Fruit fly (Drosophila melanogaster) whole organism, embryonic: ENCODE measurements around the gene CG11726.

Experiments
- Aef1 ChIP-seq: fragments of 200-800 bp; sonication (Bioruptor generic); IDR thresholded peaks from 3 replicates; pipeline ENCODE4 v1.3.6; 2022; ENCODE audit warnings: missing biosample characterization, missing genetic modification characterization
- Asciz ChIP-seq: fragments of 200-800 bp; sonication (Bioruptor generic); optimal IDR thresholded peaks from 2 replicates; lab custom pipeline; 2017; ENCODE audit warnings: missing biosample characterization, mild to moderate bottlenecking, missing genetic modification characterization, missing genetic modification reagents
- CG11456 ChIP-seq: fragments of 200-800 bp; sonication (Bioruptor generic); IDR thresholded peaks from 3 replicates; pipeline ENCODE4 v1.3.6; 2022; ENCODE audit warnings: missing biosample characterization, missing genetic modification characterization
- CG12155 ChIP-seq: fragments of 200-800 bp; sonication (Bioruptor generic); optimal IDR thresholded peaks from 3 replicates; lab custom pipeline; 2016; ENCODE audit warnings: missing biosample characterization, missing genetic modification characterization
- CG12391 ChIP-seq: fragments of 200-800 bp; sonication (Bioruptor generic); optimal IDR thresholded peaks from 3 replicates; lab custom pipeline; 2018; ENCODE audit warnings: missing biosample characterization, mild to moderate bottlenecking, missing genetic modification characterization, moderate library complexity
- CG17829 ChIP-seq: fragments of 200-800 bp; optimal IDR thresholded peaks from 2 replicates; lab custom pipeline; 2019; ENCODE audit warnings: missing biosample characterization, mild to moderate bottlenecking, missing genetic modification characterization, moderate library complexity
- CG1832 ChIP-seq: fragments of 200-800 bp; sonication (Bioruptor generic); optimal IDR thresholded peaks from 2 replicates; lab custom pipeline; 2017; ENCODE audit warnings: missing biosample characterization, mild to moderate bottlenecking, missing genetic modification characterization, inconsistent platforms
- CG43689 ChIP-seq: fragments of 200-800 bp; sonication (Bioruptor generic); IDR thresholded peaks from 2 replicates; pipeline ENCODE4 v1.3.6; 2022; ENCODE audit warnings: missing biosample characterization, missing genetic modification characterization
- CG4707 ChIP-seq: fragments of 200-800 bp; sonication (Bioruptor generic); optimal IDR thresholded peaks from 2 replicates; lab custom pipeline; 2018; ENCODE audit warnings: missing biosample characterization, mild to moderate bottlenecking, missing genetic modification characterization, moderate library complexity
- CG6272 ChIP-seq: fragments of 200-800 bp; sonication (Bioruptor generic); IDR thresholded peaks from 2 replicates; pipeline ENCODE4 v1.3.6; 2022; ENCODE audit warnings: missing biosample characterization, missing genetic modification characterization
- CG6689 ChIP-seq: fragments of 200-800 bp; sonication (Bioruptor generic); IDR thresholded peaks from 2 replicates; pipeline ENCODE4 v1.3.6; 2022; ENCODE audit warnings: missing biosample characterization, missing genetic modification characterization
- CG7839 ChIP-seq: fragments of 200-800 bp; sonication (Bioruptor generic); optimal IDR thresholded peaks from 3 replicates; lab custom pipeline; 2018; ENCODE audit warnings: missing biosample characterization, mild to moderate bottlenecking, missing genetic modification characterization, moderate library complexity
- CG8290 ChIP-seq, 3 experiments: fragments of 200-800 bp; sonication (Bioruptor generic); optimal IDR thresholded peaks; 2 replicates each; lab custom pipeline; 2016 to 2019; ENCODE audit warnings: missing biosample characterization in 3 of 3, missing genetic modification characterization in 3 of 3, mild to moderate bottlenecking in 2 of 3, moderate library complexity in 1 of 3
- CG8924 ChIP-seq: fragments of 200-800 bp; optimal IDR thresholded peaks from 3 replicates; lab custom pipeline; 2019; ENCODE audit warnings: missing biosample characterization, mild to moderate bottlenecking, missing genetic modification characterization, moderate library complexity
- CG9817 ChIP-seq: fragments of 200-800 bp; sonication (Bioruptor generic); optimal IDR thresholded peaks from 2 replicates; lab custom pipeline; 2018; ENCODE audit warnings: missing biosample characterization, mild to moderate bottlenecking, missing genetic modification characterization, moderate library complexity
- Deaf1 ChIP-seq: fragments of 200-800 bp; optimal IDR thresholded peaks from 3 replicates; lab custom pipeline; 2019; ENCODE audit warnings: missing biosample characterization, mild to moderate bottlenecking, missing genetic modification characterization, moderate library complexity
- Doc2 ChIP-seq: fragments of 200-800 bp; sonication (Bioruptor generic); IDR thresholded peaks from 2 replicates; pipeline ENCODE4 v1.3.6; 2022; ENCODE audit warnings: missing biosample characterization, missing genetic modification characterization
- Eip74EF ChIP-seq, 2 experiments: fragments of 200-800 bp in 1 of 2; fragments of >200 bp in 1 of 2; sonication (Bioruptor generic) in 1 of 2; optimal IDR thresholded peaks; 2 replicates each; lab custom pipeline; 2017 to 2019; ENCODE audit warnings: missing biosample characterization in 2 of 2, missing genetic modification characterization in 2 of 2, mild to moderate bottlenecking in 1 of 2, moderate library complexity in 1 of 2
- HHEX ChIP-seq: fragments of 200-800 bp; sonication (Bioruptor generic); optimal IDR thresholded peaks from 3 replicates; lab custom pipeline; 2017; ENCODE audit warnings: missing biosample characterization, mild to moderate bottlenecking, missing genetic modification characterization, missing genetic modification reagents
- HLH3B ChIP-seq: fragments of 200-800 bp; sonication (Bioruptor generic); IDR thresholded peaks from 2 replicates; pipeline ENCODE4 v1.3.6; 2022; ENCODE audit warnings: missing biosample characterization, missing genetic modification characterization
- Hr78 ChIP-seq, 2 experiments: fragments of 200-800 bp in 1 of 2; fragments of >200 bp in 1 of 2; sonication (Bioruptor generic) in 1 of 2; optimal IDR thresholded peaks; 2 replicates each; lab custom pipeline; 2017 to 2019; ENCODE audit warnings: missing biosample characterization in 2 of 2, missing genetic modification characterization in 2 of 2, mild to moderate bottlenecking in 1 of 2, moderate library complexity in 1 of 2
- Max ChIP-seq: fragments of 200-800 bp; sonication (Bioruptor generic); optimal IDR thresholded peaks from 2 replicates; lab custom pipeline; 2016; ENCODE audit warnings: missing biosample characterization, mild to moderate bottlenecking, missing genetic modification characterization
- Meics ChIP-seq: fragments of 200-800 bp; sonication (Bioruptor generic); optimal IDR thresholded peaks from 2 replicates; lab custom pipeline; 2017; ENCODE audit warnings: missing biosample characterization, mild to moderate bottlenecking, missing genetic modification characterization
- NfI ChIP-seq: fragments of 200-800 bp; sonication (Bioruptor generic); optimal IDR thresholded peaks from 3 replicates; lab custom pipeline; 2018; ENCODE audit warnings: missing biosample characterization, mild to moderate bottlenecking, missing genetic modification characterization, moderate library complexity
- PHDP ChIP-seq: fragments of 200-800 bp; sonication (Bioruptor generic); optimal IDR thresholded peaks from 3 replicates; lab custom pipeline; 2018; ENCODE audit warnings: missing biosample characterization, mild to moderate bottlenecking, missing genetic modification characterization, moderate library complexity
- Ptx1 ChIP-seq: fragments of 200-800 bp; sonication (Bioruptor generic); IDR thresholded peaks from 2 replicates; pipeline ENCODE4 v1.3.6; 2022; ENCODE audit warnings: missing biosample characterization, missing genetic modification characterization
- ash1 ChIP-seq: fragments of 200-800 bp; sonication (Bioruptor generic); optimal IDR thresholded peaks from 2 replicates; lab custom pipeline; 2018; ENCODE audit warnings: missing biosample characterization, mild to moderate bottlenecking, missing genetic modification characterization
- bsh ChIP-seq, 2 experiments: fragments of 200-800 bp; sonication (Bioruptor generic); optimal IDR thresholded peaks; 2 replicates each; lab custom pipeline; 2017 to 2018; ENCODE audit warnings: mild to moderate bottlenecking in 2 of 2, missing biosample characterization in 2 of 2, missing genetic modification characterization in 2 of 2, moderate library complexity in 1 of 2
- chm ChIP-seq: fragments of 200-800 bp; sonication (Bioruptor generic); IDR thresholded peaks from 2 replicates; pipeline ENCODE4 v1.3.6; 2022; ENCODE audit warnings: missing biosample characterization, missing genetic modification characterization
- ci ChIP-seq: fragments of 200-800 bp; sonication (Bioruptor generic); IDR thresholded peaks from 3 replicates; pipeline ENCODE4 v1.3.6; 2022; ENCODE audit warnings: missing biosample characterization, missing genetic modification characterization
- danr ChIP-seq: fragments of 200-800 bp; sonication (Bioruptor generic); IDR thresholded peaks from 2 replicates; pipeline ENCODE4 v1.3.6; 2022; ENCODE audit warnings: missing biosample characterization, missing genetic modification characterization
- disco-r ChIP-seq: fragments of 200-800 bp; sonication (Bioruptor generic); optimal IDR thresholded peaks from 2 replicates; lab custom pipeline; 2016; ENCODE audit warnings: missing biosample characterization, missing genetic modification characterization
- dysf ChIP-seq: fragments of 200-800 bp; sonication (Bioruptor generic); IDR thresholded peaks from 3 replicates; pipeline ENCODE4 v1.3.6; 2022; ENCODE audit warnings: missing biosample characterization, missing genetic modification characterization
- hkb ChIP-seq, 2 experiments: fragments of 200-800 bp in 1 of 2; fragments of >200 bp in 1 of 2; sonication (Bioruptor generic) in 1 of 2; IDR thresholded peaks in 1 of 2; optimal IDR thresholded peaks in 1 of 2; 2 replicates each; pipeline versions ENCODE4 v1.3.6 to Lab custom; 2017 to 2022; ENCODE audit warnings: missing biosample characterization in 1 of 2, missing genetic modification characterization in 1 of 2
- lbe ChIP-seq: fragments of 200-800 bp; sonication (Bioruptor generic); optimal IDR thresholded peaks from 2 replicates; lab custom pipeline; 2016; ENCODE audit warnings: missing biosample characterization, mild to moderate bottlenecking, missing genetic modification characterization
- lilli ChIP-seq: fragments of 200-800 bp; sonication (Bioruptor generic); optimal IDR thresholded peaks from 3 replicates; lab custom pipeline; 2016; ENCODE audit warnings: missing biosample characterization, missing genetic modification characterization
- lmd ChIP-seq: fragments of 200-800 bp; sonication (Bioruptor generic); IDR thresholded peaks from 2 replicates; pipeline ENCODE4 v1.3.6; 2022; ENCODE audit warnings: missing biosample characterization, missing genetic modification characterization
- lov ChIP-seq, 2 experiments: fragments of 200-800 bp in 1 of 2; fragments of >200 bp in 1 of 2; sonication (Bioruptor generic) in 1 of 2; IDR thresholded peaks in 1 of 2; optimal IDR thresholded peaks in 1 of 2; 2 replicates in 1 of 2; 3 replicates in 1 of 2; pipeline versions ENCODE4 v1.3.6 to Lab custom; 2017 to 2022; ENCODE audit warnings: missing biosample characterization in 1 of 2, missing genetic modification characterization in 1 of 2
- nom ChIP-seq: fragments of 200-800 bp; sonication (Bioruptor generic); optimal IDR thresholded peaks from 2 replicates; lab custom pipeline; 2017; ENCODE audit warnings: missing biosample characterization, missing genetic modification characterization, mild to moderate bottlenecking, moderate library complexity, missing genetic modification reagents
- prd ChIP-seq, 3 experiments: fragments of >200 bp in 2 of 3; fragments of 200-800 bp in 1 of 3; sonication (Bioruptor generic) in 1 of 3; optimal IDR thresholded peaks in 2 of 3; IDR thresholded peaks in 1 of 3; 2 replicates in 2 of 3; 3 replicates in 1 of 3; pipeline versions ENCODE4 v1.3.6 to Lab custom; 2017 to 2022; ENCODE audit warnings: missing biosample characterization in 1 of 3, missing genetic modification characterization in 1 of 3
- ranshi ChIP-seq: fragments of 200-800 bp; sonication (Bioruptor generic); IDR thresholded peaks from 2 replicates; pipeline ENCODE4 v1.3.6; 2022; ENCODE audit warnings: missing biosample characterization, missing genetic modification characterization
- rib ChIP-seq: fragments of 200-800 bp; sonication (Bioruptor generic); IDR thresholded peaks from 2 replicates; pipeline ENCODE4 v1.3.6; 2022; ENCODE audit warnings: missing biosample characterization, missing genetic modification characterization
- row ChIP-seq: fragments of 200-800 bp; sonication (Bioruptor generic); IDR thresholded peaks from 3 replicates; pipeline ENCODE4 v1.3.6; 2022; ENCODE audit warnings: missing biosample characterization, missing genetic modification characterization
- sim ChIP-seq: fragments of 200-800 bp; sonication (Bioruptor generic); IDR thresholded peaks from 2 replicates; pipeline ENCODE4 v1.3.6; 2022; ENCODE audit warnings: missing biosample characterization, missing genetic modification characterization
- sob ChIP-seq: fragments of 200-800 bp; sonication (Bioruptor generic); IDR thresholded peaks from 2 replicates; pipeline ENCODE4 v1.3.6; 2022; ENCODE audit warnings: missing biosample characterization, missing genetic modification characterization
- unpg ChIP-seq: fragments of 200-800 bp; sonication (Bioruptor generic); optimal IDR thresholded peaks from 3 replicates; lab custom pipeline; 2018; ENCODE audit warnings: missing biosample characterization, mild to moderate bottlenecking, missing genetic modification characterization, moderate library complexity
- vfl ChIP-seq: fragments of 200-800 bp; sonication (Bioruptor generic); optimal IDR thresholded peaks from 2 replicates; lab custom pipeline; 2016; ENCODE audit warnings: missing biosample characterization, missing genetic modification characterization

CG11726 gene

dm6 chr3L:11366422-11366821 is 28.1 kb upstream of the CG11726 start (continued):
- TF ChIP-seq CG1832 (GFP tag; lab: Kevin White, UChicago), result peak; percentile 26
- TF ChIP-seq ash1 (GFP tag; lab: Kevin White, UChicago), result peak; percentile 2
- TF ChIP-seq ci, result peak; percentile 35; the same call in 1 of the 3 replicates
- TF ChIP-seq nom (GFP tag; lab: Kevin White, UChicago), result peak; percentile 67
- no peak for TF ChIP-seq CG43689 (GFP tag; lab: Robert Waterston, UW)
- peak; percentile 15; the same call in 1 of the 3 replicates for TF ChIP-seq row
- TF ChIP-seq Eip74EF (GFP tag; optimal IDR thresholded peaks at IDR 0.05; lab: Kevin White, UChicago), result peak in 1 of 2 experiments; percentile 6
- TF ChIP-seq vfl, result no peak
- TF ChIP-seq dysf, result 0 out of 3 replicates have a peak, but pooled peaks have one; percentile 14
- no peak for TF ChIP-seq CG9817
- TF ChIP-seq lmd (GFP tag; lab: Robert Waterston, UW), result peak; percentile 14; the same call in 1 of the 2 replicates
- TF ChIP-seq CG4707 (GFP tag; lab: Kevin White, UChicago), result no peak
- TF ChIP-seq bsh (GFP tag; optimal IDR thresholded peaks at IDR 0.05; lab: Kevin White, UChicago), result peak in 1 of 2 experiments; percentile 12
- TF ChIP-seq danr (GFP tag; lab: Robert Waterston, UW), result 0 out of 2 replicates have a peak, but pooled peaks have one; percentile 37
- peak; percentile 35 for TF ChIP-seq Deaf1
- TF ChIP-seq CG6272 (GFP tag; lab: Robert Waterston, UW), result peak; percentile 33; the same call in 1 of the 2 replicates
- 0 out of 2 replicates have a peak, but pooled peaks have one; percentile 28 for TF ChIP-seq sob (GFP tag; lab: Robert Waterston, UW)
- TF ChIP-seq HHEX (GFP tag; lab: Kevin White, UChicago), result peak; percentile 20
- peak; percentile 71; the same call in 1 of the 3 replicates for TF ChIP-seq CG11456 (GFP tag; lab: Robert Waterston, UW)
- peak; percentile 57; the same call in 1 of the 2 replicates for TF ChIP-seq rib (GFP tag; lab: Robert Waterston, UW)
- no peak for TF ChIP-seq NfI
- TF ChIP-seq lov (optimal IDR thresholded peaks at IDR 0.05; lab: Kevin White, UChicago), result no peak
- peak; percentile 60; the same call in 2 of the 3 replicates for TF ChIP-seq lov (GFP tag; IDR thresholded peaks at IDR 0.05; lab: Robert Waterston, UW)
- TF ChIP-seq Ptx1 (GFP tag; lab: Robert Waterston, UW), result 0 out of 2 replicates have a peak, but pooled peaks have one; percentile 5
- no peak for TF ChIP-seq prd (optimal IDR thresholded peaks at IDR 0.05; lab: Kevin White, UChicago)
- TF ChIP-seq prd (GFP tag; IDR thresholded peaks at IDR 0.05; lab: Robert Waterston, UW), result 0 out of 3 replicates have a peak, but pooled peaks have one; percentile 26
- TF ChIP-seq CG8290 (GFP tag; optimal IDR thresholded peaks at IDR 0.05; lab: Kevin White, UChicago), result no peak
- peak in 1 of 2 experiments; percentile 51 for TF ChIP-seq CG8290 (tag; optimal IDR thresholded peaks at IDR 0.05; lab: Kevin White, UChicago)
- TF ChIP-seq, all 482 proteins: peak for 41

DNA sequence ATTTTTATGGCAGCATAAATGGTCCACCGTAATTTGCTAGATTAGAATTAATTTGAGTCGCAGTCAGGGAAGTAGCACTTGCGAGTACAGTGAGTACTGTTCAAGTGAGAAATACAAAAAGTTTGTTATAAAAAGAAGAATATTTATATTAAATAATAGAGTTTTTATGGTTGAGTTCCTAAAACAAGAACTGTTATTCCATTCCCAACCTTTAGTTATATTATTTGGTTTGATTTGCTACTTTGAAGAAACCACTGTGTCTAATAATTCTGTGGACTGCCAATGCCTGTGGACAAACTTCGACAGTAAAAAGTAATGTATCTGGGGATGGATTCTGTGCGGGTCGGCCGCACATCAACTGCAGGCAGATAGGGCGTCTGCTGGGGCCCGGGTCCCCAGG is 26.7 kb upstream of the CG11726 start:
- TF ChIP-seq CG8924 (peak; percentile 17), chm (GFP tag; lab: Robert Waterston, UW) (peak; percentile 50; the same call in 1 of the 2 replicates), hkb (optimal IDR thresholded peaks at IDR 0.05; lab: Kevin White, UChicago) (no peak), hkb (GFP tag; IDR thresholded peaks at IDR 0.05; lab: Robert Waterston, UW) (peak; percentile 46; the same call in 1 of the 2 replicates), PHDP (tag; lab: Kevin White, UChicago) (peak; percentile 20), Asciz (peak; percentile 23), Aef1 (GFP tag; lab: Robert Waterston, UW) (peak; percentile 45; the same call in 2 of the 3 replicates), Meics (GFP tag; lab: Kevin White, UChicago) (peak; percentile 18), CG17829 (tag; lab: Kevin White, UChicago) (peak; percentile 29), CG7839 (peak; percentile 55), CG12391 (tag; lab: Kevin White, UChicago) (peak; percentile 35), Doc2 (GFP tag; lab: Robert Waterston, UW) (no peak), ranshi (GFP tag; lab: Robert Waterston, UW) (peak; percentile 62), Hr78 (GFP tag; optimal IDR thresholded peaks at IDR 0.05; lab: Kevin White, UChicago) (no peak), lilli (peak; percentile 15), sim (GFP tag; lab: Robert Waterston, UW) (0 out of 2 replicates have a peak, but pooled peaks have one; percentile 13), CG6689 (GFP tag; lab: Robert Waterston, UW) (0 out of 2 replicates have a peak, but pooled peaks have one; percentile 34), lbe (GFP tag; lab: Kevin White, UChicago) (no peak), disco-r (GFP tag; lab: Kevin White, UChicago) (no peak), HLH3B (GFP tag; lab: Robert Waterston, UW) (peak; percentile 28; the same call in 1 of the 2 replicates), Max (GFP tag; lab: Kevin White, UChicago) (no peak), unpg (GFP tag; lab: Kevin White, UChicago) (peak; percentile 13), CG12155 (GFP tag; lab: Kevin White, UChicago) (peak; percentile 17)
